Fruit fly (Drosophila melanogaster) whole organism, prepupa: ENCODE data around the gene CG14442.

Experiments
- Blimp-1 ChIP-seq: fragments of 200-800 bp; sonication (Bioruptor generic); optimal IDR thresholded peaks from 3 replicates; lab custom pipeline; 2017; ENCODE audit warnings: missing biosample characterization, missing genetic modification characterization, mild to moderate bottlenecking, moderate library complexity, missing genetic modification reagents
- CG10631 ChIP-seq: fragments of 200-800 bp; sonication (Bioruptor generic); optimal IDR thresholded peaks from 2 replicates; lab custom pipeline; 2016; ENCODE audit warnings: missing biosample characterization, missing genetic modification characterization
- CG11294 ChIP-seq: fragments of 200-800 bp; sonication (Bioruptor generic); IDR thresholded peaks from 2 replicates; pipeline ENCODE4 v1.3.6; 2022; ENCODE audit warnings: missing biosample characterization, missing genetic modification characterization
- CG11762 ChIP-seq: fragments of 200-800 bp; sonication (Bioruptor generic); optimal IDR thresholded peaks from 3 replicates; lab custom pipeline; 2016; ENCODE audit warnings: missing biosample characterization, missing genetic modification characterization; ENCODE audit not compliant: insufficient read depth
- CG11902 ChIP-seq: fragments of 200-800 bp; sonication (Bioruptor generic); optimal IDR thresholded peaks from 3 replicates; lab custom pipeline; 2016; ENCODE audit warnings: missing biosample characterization, missing genetic modification characterization
- CG15336 ChIP-seq: fragments of 200-800 bp; sonication (Bioruptor generic); IDR thresholded peaks from 2 replicates; pipeline ENCODE4 v1.3.6; 2022; ENCODE audit warnings: missing biosample characterization, missing genetic modification characterization
- CG1621 ChIP-seq: fragments of 200-800 bp; sonication (Bioruptor generic); optimal IDR thresholded peaks from 3 replicates; lab custom pipeline; 2018; ENCODE audit warnings: missing biosample characterization, mild to moderate bottlenecking, missing genetic modification characterization
- CG16779 ChIP-seq: fragments of 200-800 bp; sonication (Bioruptor generic); optimal IDR thresholded peaks from 3 replicates; lab custom pipeline; 2017; ENCODE audit warnings: missing biosample characterization, mild to moderate bottlenecking, missing genetic modification characterization
- CG3032 ChIP-seq: fragments of 200-800 bp; optimal IDR thresholded peaks from 2 replicates; lab custom pipeline; 2019; ENCODE audit warnings: missing biosample characterization, mild to moderate bottlenecking, missing genetic modification characterization, moderate library complexity
- CG31627 ChIP-seq: fragments of 200-800 bp; sonication (Bioruptor generic); optimal IDR thresholded peaks from 3 replicates; lab custom pipeline; 2016; ENCODE audit warnings: missing biosample characterization, missing genetic modification characterization
- CG32006 ChIP-seq: fragments of 200-800 bp; sonication (Bioruptor generic); optimal IDR thresholded peaks from 3 replicates; lab custom pipeline; 2017; ENCODE audit warnings: missing biosample characterization, mild to moderate bottlenecking, missing genetic modification characterization
- CG34406 ChIP-seq: fragments of 200-800 bp; sonication (Bioruptor generic); optimal IDR thresholded peaks from 3 replicates; lab custom pipeline; 2016; ENCODE audit warnings: missing biosample characterization, missing genetic modification characterization
- CG4318 ChIP-seq: fragments of 200-800 bp; sonication (Bioruptor generic); optimal IDR thresholded peaks from 3 replicates; lab custom pipeline; 2017; ENCODE audit warnings: missing biosample characterization, mild to moderate bottlenecking, missing genetic modification characterization
- CG6163 ChIP-seq: fragments of 200-800 bp; sonication (Bioruptor generic); IDR thresholded peaks from 3 replicates; pipeline ENCODE4 v1.3.6; 2022; ENCODE audit warnings: missing biosample characterization, missing genetic modification characterization
- CG6276 ChIP-seq: fragments of 200-800 bp; sonication (Bioruptor generic); optimal IDR thresholded peaks from 2 replicates; lab custom pipeline; 2017; ENCODE audit warnings: missing biosample characterization, mild to moderate bottlenecking, missing genetic modification characterization
- CG6792 ChIP-seq: fragments of 200-800 bp; sonication (Bioruptor generic); optimal IDR thresholded peaks from 3 replicates; lab custom pipeline; 2016; ENCODE audit warnings: missing biosample characterization, missing genetic modification characterization
- CG6854 ChIP-seq: fragments of 200-800 bp; sonication (Bioruptor generic); optimal IDR thresholded peaks from 2 replicates; lab custom pipeline; 2017; ENCODE audit warnings: missing biosample characterization, mild to moderate bottlenecking, missing genetic modification characterization
- CG7368 ChIP-seq: fragments of 200-800 bp; sonication (Bioruptor generic); optimal IDR thresholded peaks from 3 replicates; lab custom pipeline; 2016; ENCODE audit warnings: missing biosample characterization, missing genetic modification characterization
- CG8119 ChIP-seq: fragments of 200-800 bp; sonication (Bioruptor generic); IDR thresholded peaks from 3 replicates; pipeline ENCODE4 v1.3.6; 2022; ENCODE audit warnings: missing biosample characterization, missing genetic modification characterization
- CG8319 ChIP-seq: fragments of 200-800 bp; sonication (Bioruptor generic); optimal IDR thresholded peaks from 3 replicates; lab custom pipeline; 2016; ENCODE audit warnings: missing biosample characterization, missing genetic modification characterization
- CG8632 ChIP-seq: fragments of 200-800 bp; sonication (Bioruptor generic); optimal IDR thresholded peaks from 3 replicates; lab custom pipeline; 2016; ENCODE audit warnings: missing biosample characterization, missing genetic modification characterization
- CG9139 ChIP-seq: fragments of 200-800 bp; sonication (Bioruptor generic); optimal IDR thresholded peaks from 3 replicates; lab custom pipeline; 2017; ENCODE audit warnings: missing biosample characterization, mild to moderate bottlenecking, missing genetic modification characterization
- Eip75B ChIP-seq: fragments of 200-800 bp; sonication (Bioruptor generic); optimal IDR thresholded peaks from 3 replicates; lab custom pipeline; 2016; ENCODE audit warnings: missing biosample characterization, missing genetic modification characterization
- Eip78C ChIP-seq: fragments of 200-800 bp; sonication (Bioruptor generic); peaks from one replicate; lab custom pipeline; 2016; ENCODE audit warnings: missing biosample characterization, missing genetic modification characterization
- Eip93F ChIP-seq: fragments of 200-800 bp; sonication (Bioruptor generic); optimal IDR thresholded peaks from 2 replicates; lab custom pipeline; 2016; ENCODE audit warnings: missing biosample characterization, mild to moderate bottlenecking, missing genetic modification characterization
- Ets21C ChIP-seq: fragments of 200-800 bp; sonication (Bioruptor generic); optimal IDR thresholded peaks from 3 replicates; lab custom pipeline; 2016; ENCODE audit warnings: missing biosample characterization, missing genetic modification characterization
- Ets96B ChIP-seq: fragments of 200-800 bp; optimal IDR thresholded peaks from 2 replicates; lab custom pipeline; 2019; ENCODE audit warnings: missing biosample characterization, mild to moderate bottlenecking, missing genetic modification characterization, moderate library complexity
- Hr38 ChIP-seq: sonication (Bioruptor generic); optimal IDR thresholded peaks from 2 replicates; lab custom pipeline; 2016; ENCODE audit warnings: missing biosample characterization, missing genetic modification characterization
- Hr39 ChIP-seq: fragments of 200-800 bp; sonication (Bioruptor generic); optimal IDR thresholded peaks from 2 replicates; lab custom pipeline; 2016; ENCODE audit warnings: missing biosample characterization, missing genetic modification characterization
- Met ChIP-seq: fragments of 200-800 bp; sonication (Bioruptor generic); optimal IDR thresholded peaks from 3 replicates; lab custom pipeline; 2016; ENCODE audit warnings: missing biosample characterization, missing genetic modification characterization
- OdsH ChIP-seq: fragments of 200-800 bp; sonication (Bioruptor generic); optimal IDR thresholded peaks from 3 replicates; lab custom pipeline; 2016; ENCODE audit warnings: missing biosample characterization, missing genetic modification characterization
- Smox ChIP-seq: fragments of 200-800 bp; sonication (Bioruptor generic); optimal IDR thresholded peaks from 3 replicates; lab custom pipeline; 2016; ENCODE audit warnings: missing biosample characterization, missing genetic modification characterization
- Sox102F ChIP-seq: fragments of 200-800 bp; sonication (Bioruptor generic); optimal IDR thresholded peaks from 2 replicates; lab custom pipeline; 2016; ENCODE audit warnings: missing biosample characterization, mild to moderate bottlenecking, missing genetic modification characterization
- Sox14 ChIP-seq: fragments of 200-800 bp; sonication (Bioruptor generic); optimal IDR thresholded peaks from 3 replicates; lab custom pipeline; 2016; ENCODE audit warnings: missing biosample characterization, missing genetic modification characterization
- Sox15 ChIP-seq: fragments of 200-800 bp; sonication (Bioruptor generic); optimal IDR thresholded peaks from 3 replicates; lab custom pipeline; 2016; ENCODE audit warnings: missing biosample characterization, missing genetic modification characterization
- achi ChIP-seq: fragments of 200-800 bp; sonication (Bioruptor generic); optimal IDR thresholded peaks from 3 replicates; lab custom pipeline; 2016; ENCODE audit warnings: missing biosample characterization, missing genetic modification characterization
- dac ChIP-seq: fragments of 200-800 bp; sonication (Bioruptor generic); optimal IDR thresholded peaks from 2 replicates; lab custom pipeline; 2017; ENCODE audit warnings: missing biosample characterization, mild to moderate bottlenecking, missing genetic modification characterization
- dsx ChIP-seq: fragments of 200-800 bp; optimal IDR thresholded peaks from 3 replicates; lab custom pipeline; 2019; ENCODE audit warnings: missing biosample characterization, mild to moderate bottlenecking, missing genetic modification characterization, moderate library complexity; ENCODE audit not compliant: poor library complexity, severe bottlenecking
- eg ChIP-seq: fragments of 200-800 bp; sonication (Bioruptor generic); IDR thresholded peaks from 3 replicates; pipeline ENCODE4 v1.3.6; 2022; ENCODE audit warnings: missing biosample characterization, missing genetic modification characterization
- esn ChIP-seq: fragments of 200-800 bp; sonication (Bioruptor generic); optimal IDR thresholded peaks from 2 replicates; lab custom pipeline; 2016; ENCODE audit warnings: missing biosample characterization, mild to moderate bottlenecking, missing genetic modification characterization, moderate library complexity
- fd59A ChIP-seq: fragments of 200-800 bp; sonication (Bioruptor generic); optimal IDR thresholded peaks from 2 replicates; lab custom pipeline; 2017; ENCODE audit warnings: missing biosample characterization, mild to moderate bottlenecking, missing genetic modification characterization, missing genetic modification reagents
- fd85E ChIP-seq: fragments of 200-800 bp; sonication (Bioruptor generic); optimal IDR thresholded peaks from 3 replicates; lab custom pipeline; 2016; ENCODE audit warnings: missing biosample characterization, missing genetic modification characterization
- fkh ChIP-seq: fragments of 200-800 bp; sonication (Bioruptor generic); optimal IDR thresholded peaks from 3 replicates; lab custom pipeline; 2017; ENCODE audit warnings: missing biosample characterization, mild to moderate bottlenecking, missing genetic modification characterization, moderate library complexity
- lz ChIP-seq: fragments of 200-800 bp; sonication (Bioruptor generic); optimal IDR thresholded peaks from 3 replicates; lab custom pipeline; 2016; ENCODE audit warnings: missing biosample characterization, missing genetic modification characterization
- net ChIP-seq: fragments of 200-800 bp; sonication (Bioruptor generic); optimal IDR thresholded peaks from 3 replicates; lab custom pipeline; 2016; ENCODE audit warnings: missing biosample characterization, missing genetic modification characterization
- pdm3 ChIP-seq: fragments of 200-800 bp; sonication (Bioruptor generic); optimal IDR thresholded peaks from 3 replicates; lab custom pipeline; 2016; ENCODE audit warnings: missing biosample characterization, missing genetic modification characterization
- salr ChIP-seq, 2 experiments: fragments of 200-800 bp; sonication (Bioruptor generic); optimal IDR thresholded peaks; 3 replicates each; lab custom pipeline; 2016 to 2018; ENCODE audit warnings: missing biosample characterization in 2 of 2, missing genetic modification characterization in 2 of 2, mild to moderate bottlenecking in 1 of 2
- spab ChIP-seq: fragments of 200-800 bp; sonication (Bioruptor generic); optimal IDR thresholded peaks from 2 replicates; lab custom pipeline; 2017; ENCODE audit warnings: missing biosample characterization, mild to moderate bottlenecking, missing genetic modification characterization, missing genetic modification reagents
- ss ChIP-seq, 2 experiments: fragments of 200-800 bp; sonication (Bioruptor generic); optimal IDR thresholded peaks; 2 replicates in 1 of 2; 3 replicates in 1 of 2; lab custom pipeline; 2017 to 2018; ENCODE audit warnings: mild to moderate bottlenecking in 2 of 2, missing biosample characterization in 2 of 2, missing genetic modification characterization in 2 of 2, moderate library complexity in 1 of 2
- svp ChIP-seq: fragments of 200-800 bp; sonication (Bioruptor generic); peaks from one replicate; lab custom pipeline; 2016; ENCODE audit warnings: missing biosample characterization, missing genetic modification characterization
- vri ChIP-seq: fragments of 200-800 bp; sonication (Bioruptor generic); optimal IDR thresholded peaks from 3 replicates; lab custom pipeline; 2016; ENCODE audit warnings: missing biosample characterization, mild to moderate bottlenecking, missing genetic modification characterization

CG14442 gene

dm6 chrX:6730600-6731259 lies 35.9 kb upstream of the CG14442 start:
- TF ChIP-seq fkh (no peak), CG31627 (GFP tag; lab: Kevin White, UChicago) (no peak), pdm3 (GFP tag; lab: Kevin White, UChicago) (no peak), OdsH (GFP tag; lab: Kevin White, UChicago) (no peak), CG8319 (GFP tag; lab: Kevin White, UChicago) (no peak), CG4318 (no peak), svp (GFP tag; lab: Kevin White, UChicago) (peak; percentile 89), Eip78C (peak; percentile 65), dac (GFP tag; lab: Kevin White, UChicago) (no peak), CG11294 (GFP tag; lab: Robert Waterston, UW) (no peak), Ets21C (GFP tag; lab: Kevin White, UChicago) (no peak), fd85E (GFP tag; lab: Kevin White, UChicago) (no peak), Eip75B (GFP tag; lab: Kevin White, UChicago) (no peak), Hr39 (GFP tag; lab: Kevin White, UChicago) (no peak), spab (peak; percentile 57), Sox14 (GFP tag; lab: Kevin White, UChicago) (no peak), net (GFP tag; lab: Kevin White, UChicago) (peak; percentile 62), dsx (GFP tag; lab: Kevin White, UChicago) (peak; percentile 90), Sox102F (GFP tag; lab: Kevin White, UChicago) (no peak), Ets96B (tag; lab: Kevin White, UChicago) (peak; percentile 44), Hr38 (GFP tag; lab: Kevin White, UChicago) (no peak), Sox15 (no peak), lz (no peak), CG8119 (GFP tag; lab: Robert Waterston, UW) (peak; percentile 60; the same call in 2 of the 3 replicates), CG11762 (GFP tag; lab: Kevin White, UChicago) (no peak), esn (GFP tag; lab: Kevin White, UChicago) (no peak), CG15336 (GFP tag; lab: Robert Waterston, UW) (peak; percentile 62), CG11902 (GFP tag; lab: Kevin White, UChicago) (no peak), CG7368 (peak; percentile 33), Met (GFP tag; lab: Kevin White, UChicago) (no peak), CG9139 (peak; percentile 60), ss (GFP tag; optimal IDR thresholded peaks at IDR 0.05; lab: Kevin White, UChicago) (peak; percentile 50 to 54), eg (GFP tag; lab: Robert Waterston, UW) (peak; percentile 87), CG34406 (no peak), CG6163 (GFP tag; lab: Robert Waterston, UW) (peak; percentile 86), Eip93F (GFP tag; lab: Kevin White, UChicago) (no peak), Blimp-1 (no peak), CG1621 (peak; percentile 46), CG8632 (GFP tag; lab: Kevin White, UChicago) (no peak), vri (GFP tag; lab: Kevin White, UChicago) (peak; percentile 29), CG10631 (no peak), Smox (no peak), achi (GFP tag; lab: Kevin White, UChicago) (peak; percentile 17), CG6792 (GFP tag; lab: Kevin White, UChicago) (no peak), CG3032 (tag; lab: Kevin White, UChicago) (no peak), CG32006 (peak; percentile 34), fd59A (GFP tag; lab: Kevin White, UChicago) (no peak), CG6276 (GFP tag; lab: Kevin White, UChicago) (peak; percentile 86), CG16779 (tag; lab: Kevin White, UChicago) (peak; percentile 5), CG6854 (GFP tag; lab: Kevin White, UChicago) (peak; percentile 44), salr (GFP tag; optimal IDR thresholded peaks at IDR 0.05; lab: Kevin White, UChicago) (peak in 1 of 2 experiments; percentile 35)
